Worm (Caenorhabditis elegans): ENCODE results near the gene twnk-1.

DNA sequence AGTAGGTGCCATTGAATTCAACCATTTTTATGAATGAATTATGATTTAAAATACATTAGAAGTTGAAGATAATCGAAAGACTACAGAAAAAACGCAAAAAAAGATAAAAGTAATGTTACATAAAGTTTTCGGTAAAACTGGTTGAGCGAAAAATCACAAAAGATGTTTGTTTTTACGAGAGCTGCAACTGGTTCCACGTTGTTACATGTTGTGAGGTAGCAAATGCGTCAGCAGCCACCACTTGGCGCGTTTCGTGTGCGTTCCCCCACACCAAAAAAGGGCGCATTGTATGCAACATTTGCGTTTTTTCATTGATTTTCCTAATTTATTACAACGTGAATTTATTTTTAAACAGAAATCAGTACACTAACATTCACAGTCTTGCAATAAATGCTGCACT lies 8.9 kb upstream of the twnk-1 start, which contains the start of gene gakh-1:
- peak; percentile 34 for TF ChIP-seq him-1 (tag; optimal IDR thresholded peaks at IDR 0.05)
- TF ChIP-seq dao-5 (tag; optimal IDR thresholded peaks at IDR 0.05): no peak
- TF ChIP-seq W03F9.2 (tag; optimal IDR thresholded peaks at IDR 0.05): peak; percentile 0
